Fruit fly (Drosophila melanogaster): ENCODE data around the gene CG14195.

DNA sequence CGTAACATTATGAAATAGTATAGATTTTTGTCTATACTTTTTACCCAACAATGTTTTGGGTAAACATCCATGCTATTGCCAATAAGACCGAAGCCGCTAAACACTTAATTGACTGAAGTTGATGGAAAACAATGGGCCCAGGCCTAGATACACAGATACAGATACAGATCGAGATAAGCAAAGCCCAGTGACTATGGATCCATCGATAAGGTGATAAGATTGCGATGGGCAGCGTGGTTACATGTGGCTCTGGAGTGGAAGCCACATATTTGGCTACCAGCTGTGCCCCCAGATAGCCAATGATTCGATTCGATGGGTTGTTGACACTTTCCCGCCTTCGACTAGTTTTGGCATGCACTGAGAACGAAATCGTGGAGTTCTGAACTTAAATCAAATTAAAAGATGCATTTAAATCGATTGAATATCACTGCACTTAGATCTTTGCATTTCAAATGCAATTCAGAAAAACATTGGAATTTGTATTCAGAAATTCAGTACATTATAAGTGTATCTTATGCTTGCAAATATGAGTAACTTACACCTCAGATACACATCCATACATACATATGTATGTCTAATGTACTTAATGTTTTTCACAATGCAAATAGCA lies 28.5 kb upstream of the CG14195 start:
- no peak for TF ChIP-seq psq (GFP tag; optimal IDR thresholded peaks at IDR 0.05)
- TF ChIP-seq foxo (GFP tag; optimal IDR thresholded peaks at IDR 0.05), result no peak
- no peak for TF ChIP-seq Hr78 (GFP tag; optimal IDR thresholded peaks at IDR 0.05)
- no peak for TF ChIP-seq Hr83 (GFP tag; optimal IDR thresholded peaks at IDR 0.05; ENCODE audit: poor library complexity, severe bottlenecking)
- no peak for TF ChIP-seq N (GFP tag; optimal IDR thresholded peaks at IDR 0.05)

All from whole organism, wandering third instar larva.